Worm (Caenorhabditis elegans) whole organism, young adult: ENCODE results near the gene ZC443.1.

Experiments used
- B0035.1 ChIP-seq: sonication (generic microtip); optimal IDR thresholded peaks from 2 replicates; lab custom pipeline; 2016; ENCODE audit warnings: missing genetic modification characterization, mild to moderate bottlenecking, missing compliant biosample characterization, missing genotype, missing genetic modification reagents
- D2030.7 ChIP-seq: fragments of 200-800 bp; sonication (Bioruptor generic); IDR thresholded peaks from 2 replicates; pipeline ENCODE4 v1.3.6; 2022; ENCODE audit warnings: missing genetic modification reagents, missing genetic modification characterization, missing compliant biosample characterization
- F23B12.7 ChIP-seq: sonication (generic microtip); optimal IDR thresholded peaks from 2 replicates; lab custom pipeline; 2017; ENCODE audit warnings: missing genetic modification characterization, mild to moderate bottlenecking, missing compliant biosample characterization, antibody characterized with exemption, moderate library complexity; ENCODE audit not compliant: insufficient read depth
- F39B2.1 ChIP-seq: fragments of 200-800 bp; sonication (Bioruptor generic); IDR thresholded peaks from 2 replicates; pipeline ENCODE4 v1.3.6; 2022; ENCODE audit warnings: missing genetic modification reagents, missing genetic modification characterization, missing compliant biosample characterization
- F52B5.7 ChIP-seq: sonication (generic microtip); optimal IDR thresholded peaks from 2 replicates; lab custom pipeline; 2016; ENCODE audit warnings: mild to moderate bottlenecking, missing genetic modification characterization, missing compliant biosample characterization
- F55B11.4 ChIP-seq: sonication (generic microtip); optimal IDR thresholded peaks from 2 replicates; lab custom pipeline; 2016; ENCODE audit warnings: missing compliant biosample characterization, missing genetic modification characterization, borderline replicate concordance; ENCODE audit not compliant: insufficient read depth
- K12H6.12 ChIP-seq: fragments of 200-800 bp; sonication (Bioruptor generic); optimal IDR thresholded peaks from 2 replicates; lab custom pipeline; 2018; ENCODE audit warnings: mild to moderate bottlenecking, missing genetic modification characterization, missing compliant biosample characterization
- T26A5.8 ChIP-seq: sonication (generic microtip); optimal IDR thresholded peaks from 2 replicates; lab custom pipeline; 2016; ENCODE audit warnings: missing genetic modification characterization, missing compliant biosample characterization
- Y53F4B.3 ChIP-seq: fragments of 200-800 bp; sonication (Bioruptor generic); IDR thresholded peaks from 2 replicates; pipeline ENCODE4 v1.3.6; 2022; ENCODE audit warnings: missing genetic modification reagents, missing genetic modification characterization, missing compliant biosample characterization
- Y56A3A.18 ChIP-seq: fragments of 200-800 bp; sonication (Bioruptor generic); IDR thresholded peaks from 2 replicates; pipeline ENCODE4 v1.3.6; 2022; ENCODE audit warnings: missing genetic modification reagents, missing genetic modification characterization, missing compliant biosample characterization
- Y79H2A.3 ChIP-seq: fragments of 200-800 bp; sonication (Bioruptor generic); conservative IDR thresholded peaks from 2 replicates; pipeline ENCODE4 v1.3.6; 2022; ENCODE audit warnings: missing genetic modification reagents, missing genetic modification characterization, missing compliant biosample characterization
- ZK185.1 ChIP-seq: sonication (generic microtip); optimal IDR thresholded peaks from 2 replicates; lab custom pipeline; 2016; ENCODE audit warnings: mild to moderate bottlenecking, missing genetic modification characterization, missing compliant biosample characterization; ENCODE audit not compliant: poor library complexity, severe bottlenecking
- attf-3 ChIP-seq: fragments of 200-800 bp; sonication (Bioruptor generic); conservative IDR thresholded peaks from 2 replicates; pipeline ENCODE4 v1.3.6; 2022; ENCODE audit warnings: missing genetic modification reagents, missing genetic modification characterization, missing compliant biosample characterization
- ccch-3 ChIP-seq: fragments of 200-800 bp; sonication (Bioruptor generic); optimal IDR thresholded peaks from 2 replicates; lab custom pipeline; 2018; ENCODE audit warnings: mild to moderate bottlenecking, missing genetic modification characterization, missing compliant biosample characterization
- ceh-100 ChIP-seq: fragments of 200-800 bp; sonication (Bioruptor generic); IDR thresholded peaks from 2 replicates; pipeline ENCODE4 v1.3.6; 2022; ENCODE audit warnings: missing genetic modification reagents, missing genetic modification characterization, missing compliant biosample characterization
- dpff-1 ChIP-seq: sonication (generic microtip); optimal IDR thresholded peaks from 2 replicates; lab custom pipeline; 2017; ENCODE audit warnings: mild to moderate bottlenecking, missing genetic modification characterization, missing compliant biosample characterization
- efl-1 ChIP-seq: fragments of 150-350 bp; optimal IDR thresholded peaks from 2 replicates; lab custom pipeline; 2014; ENCODE audit warnings: missing biosample characterization, missing genetic modification reagents, missing genetic modification characterization
- egl-44 ChIP-seq: fragments of 200-800 bp; sonication (Bioruptor generic); IDR thresholded peaks from 2 replicates; pipeline ENCODE4 v1.3.6; 2022; ENCODE audit warnings: missing genetic modification reagents, missing genetic modification characterization, missing compliant biosample characterization
- ekl-4 ChIP-seq: fragments of 200-800 bp; sonication (Bioruptor generic); IDR thresholded peaks from 2 replicates; pipeline ENCODE4 v1.3.6; 2022; ENCODE audit warnings: missing genetic modification reagents, missing genetic modification characterization, missing compliant biosample characterization
- ets-4 ChIP-seq: fragments of 200-800 bp; sonication (Bioruptor generic); optimal IDR thresholded peaks from 2 replicates; lab custom pipeline; 2018; ENCODE audit warnings: mild to moderate bottlenecking, missing genetic modification characterization, missing compliant biosample characterization
- him-1 ChIP-seq: sonication (generic microtip); optimal IDR thresholded peaks from 2 replicates; lab custom pipeline; 2016; ENCODE audit warnings: missing genotype, missing genetic modification reagents, missing genetic modification characterization, missing compliant biosample characterization
- hlh-12 ChIP-seq: sonication (generic microtip); optimal IDR thresholded peaks from 2 replicates; lab custom pipeline; 2016; ENCODE audit warnings: missing genetic modification characterization, missing compliant biosample characterization
- hlh-26 ChIP-seq: fragments of 200-800 bp; sonication (Bioruptor generic); conservative IDR thresholded peaks from 2 replicates; pipeline ENCODE4 v1.3.6; 2022; ENCODE audit warnings: missing genetic modification reagents, missing genetic modification characterization, missing compliant biosample characterization
- hmg-1.2 ChIP-seq: fragments of 200-800 bp; sonication (Bioruptor generic); IDR thresholded peaks from 2 replicates; pipeline ENCODE4 v1.3.6; 2022; ENCODE audit warnings: missing genetic modification reagents, missing genetic modification characterization, missing compliant biosample characterization
- hrde-1 ChIP-seq: sonication (generic microtip); optimal IDR thresholded peaks from 2 replicates; lab custom pipeline; 2016; ENCODE audit warnings: missing genetic modification characterization, mild to moderate bottlenecking, missing compliant biosample characterization, moderate library complexity, missing genotype, missing genetic modification reagents, borderline replicate concordance
- hsf-1 ChIP-seq: fragments of 200-800 bp; sonication (Bioruptor generic); IDR thresholded peaks from 2 replicates; pipeline ENCODE4 v1.3.6; 2022; ENCODE audit warnings: missing genetic modification reagents, missing genetic modification characterization, missing compliant biosample characterization
- let-526 ChIP-seq: fragments of 200-800 bp; sonication (Bioruptor generic); IDR thresholded peaks from 2 replicates; pipeline ENCODE4 v1.3.6; 2022; ENCODE audit warnings: missing genetic modification reagents, missing genetic modification characterization, missing compliant biosample characterization
- let-607 ChIP-seq, 2 experiments: fragments of 200-800 bp in 1 of 2; sonication (Bioruptor generic) in 1 of 2; sonication (generic microtip) in 1 of 2; optimal IDR thresholded peaks; 2 replicates each; lab custom pipeline; 2016 to 2018; ENCODE audit warnings: mild to moderate bottlenecking in 2 of 2, missing compliant biosample characterization in 2 of 2, missing genetic modification characterization in 2 of 2, moderate library complexity in 2 of 2, missing genotype in 1 of 2
- lin-26 ChIP-seq: fragments of 200-800 bp; sonication (Bioruptor generic); IDR thresholded peaks from 2 replicates; pipeline ENCODE4 v1.3.6; 2022; ENCODE audit warnings: missing genetic modification reagents, missing genetic modification characterization, missing compliant biosample characterization
- lin-40 ChIP-seq: sonication (generic microtip); optimal IDR thresholded peaks from 2 replicates; lab custom pipeline; 2016; ENCODE audit warnings: missing genetic modification characterization, mild to moderate bottlenecking, missing compliant biosample characterization, missing genotype, missing genetic modification reagents
- lir-1 ChIP-seq: fragments of 200-800 bp; sonication (Bioruptor generic); conservative IDR thresholded peaks from 2 replicates; pipeline ENCODE4 v1.3.6; 2022; ENCODE audit warnings: missing genetic modification reagents, missing genetic modification characterization, missing compliant biosample characterization
- lsl-1 ChIP-seq: fragments of 200-800 bp; sonication (Bioruptor generic); optimal IDR thresholded peaks from 2 replicates; lab custom pipeline; 2018; ENCODE audit warnings: mild to moderate bottlenecking, missing genetic modification characterization, moderate library complexity, missing compliant biosample characterization
- madf-6 ChIP-seq: fragments of 200-800 bp; sonication (Bioruptor generic); IDR thresholded peaks from 2 replicates; pipeline ENCODE4 v1.3.6; 2022; ENCODE audit warnings: missing genetic modification reagents, missing genetic modification characterization, missing compliant biosample characterization
- mxl-1 ChIP-seq: sonication (generic microtip); optimal IDR thresholded peaks from 2 replicates; lab custom pipeline; 2016; ENCODE audit warnings: missing genetic modification characterization, missing compliant biosample characterization
- nfya-2 ChIP-seq: fragments of 200-800 bp; sonication (Bioruptor generic); IDR thresholded peaks from 2 replicates; pipeline ENCODE4 v1.3.6; 2022; ENCODE audit warnings: missing genetic modification reagents, missing genetic modification characterization, missing compliant biosample characterization
- nhr-179 ChIP-seq: sonication (generic microtip); optimal IDR thresholded peaks from 2 replicates; lab custom pipeline; 2016; ENCODE audit warnings: mild to moderate bottlenecking, missing genetic modification characterization, missing compliant biosample characterization
- nhr-27 ChIP-seq: fragments of 200-800 bp; sonication (Bioruptor generic); optimal IDR thresholded peaks from 2 replicates; lab custom pipeline; 2018; ENCODE audit warnings: mild to moderate bottlenecking, missing genetic modification characterization, moderate library complexity, missing compliant biosample characterization
- rpc-1 ChIP-seq, 2 experiments: fragments of 150-350 bp in 1 of 2; sonication (generic microtip) in 1 of 2; optimal IDR thresholded peaks; 2 replicates each; lab custom pipeline; 2014 to 2018; ENCODE audit warnings: missing biosample characterization in 1 of 2, missing genetic modification characterization in 1 of 2, missing genetic modification reagents in 1 of 2, missing genotype in 1 of 2
- sea-2 ChIP-seq: fragments of 200-800 bp; sonication (Bioruptor generic); IDR thresholded peaks from 2 replicates; pipeline ENCODE4 v1.3.6; 2022; ENCODE audit warnings: missing genetic modification characterization, missing compliant biosample characterization
- snpc-1.3 ChIP-seq: sonication (generic microtip); optimal IDR thresholded peaks from 2 replicates; lab custom pipeline; 2017; ENCODE audit warnings: missing genetic modification characterization, mild to moderate bottlenecking, missing compliant biosample characterization, antibody characterized with exemption, moderate library complexity, missing genotype, missing genetic modification reagents; ENCODE audit not compliant: insufficient read depth
- snpc-4 ChIP-seq, 5 experiments: fragments of 150-350 bp in 1 of 5; sonication (generic microtip) in 4 of 5; optimal IDR thresholded peaks; 2 replicates each; lab custom pipeline; 2014 to 2018; ENCODE audit warnings: missing genetic modification characterization in 5 of 5, missing biosample characterization in 3 of 5, antibody characterized with exemption in 2 of 5, mild to moderate bottlenecking in 2 of 5, missing compliant biosample characterization in 2 of 5, missing genotype in 2 of 5, moderate library complexity in 2 of 5, missing genetic modification reagents in 1 of 5
- tbx-9 ChIP-seq: sonication (generic microtip); optimal IDR thresholded peaks from 2 replicates; lab custom pipeline; 2016; ENCODE audit warnings: borderline replicate concordance, missing genetic modification characterization, inconsistent platforms, missing compliant biosample characterization
- tlf-1 ChIP-seq: fragments of 200-800 bp; sonication (Bioruptor generic); optimal IDR thresholded peaks from 2 replicates; lab custom pipeline; 2018; ENCODE audit warnings: mild to moderate bottlenecking, missing genetic modification characterization, missing compliant biosample characterization
- ztf-25 ChIP-seq: fragments of 200-800 bp; sonication (Bioruptor generic); IDR thresholded peaks from 2 replicates; pipeline ENCODE4 v1.3.6; 2022; ENCODE audit warnings: missing genetic modification reagents, missing genetic modification characterization, missing compliant biosample characterization
- ztf-26 ChIP-seq: sonication (generic microtip); optimal IDR thresholded peaks from 2 replicates; lab custom pipeline; 2017; ENCODE audit warnings: missing genetic modification characterization, missing compliant biosample characterization
- ztf-3 ChIP-seq: fragments of 200-800 bp; sonication (Bioruptor generic); optimal IDR thresholded peaks from 2 replicates; lab custom pipeline; 2018; ENCODE audit warnings: mild to moderate bottlenecking, missing genetic modification characterization, missing compliant biosample characterization
- ztf-6 ChIP-seq: fragments of 200-800 bp; sonication (Bioruptor generic); IDR thresholded peaks from 2 replicates; pipeline ENCODE4 v1.3.6; 2022; ENCODE audit warnings: missing genetic modification reagents, missing genetic modification characterization, missing compliant biosample characterization

ZC443.1 gene

DNA sequence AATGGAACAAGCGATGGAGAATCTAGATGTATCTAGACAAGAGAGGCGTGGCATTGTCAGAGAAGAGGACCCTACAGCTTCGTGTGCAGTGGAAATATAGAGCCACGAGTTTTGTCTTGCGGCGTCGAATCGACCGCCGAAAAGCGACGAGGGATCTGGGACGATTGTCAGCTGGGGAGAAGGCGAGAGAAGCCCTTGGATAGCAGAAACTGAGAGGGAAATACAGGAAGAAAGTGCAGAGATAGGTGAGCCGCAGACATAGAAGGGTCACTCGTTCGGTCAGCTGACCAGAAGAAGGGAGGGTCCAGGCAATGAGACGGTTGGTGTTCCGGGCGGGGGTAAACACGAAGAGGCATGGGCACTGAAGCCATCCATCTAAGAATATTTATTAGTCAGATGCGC, 4.6 kb upstream of the ZC443.1 start (continued):
- TF ChIP-seq snpc-1.3 (tag; lab: Kevin White, UChicago) (no peak), K12H6.12 (tag; lab: Kevin White, UChicago) (peak; percentile 93), Y53F4B.3 (GFP tag; lab: Robert Waterston, UW) (no peak), hmg-1.2 (GFP tag; lab: Robert Waterston, UW) (peak; percentile 73; the same call in 1 of the 2 replicates), snpc-4 (GFP tag; optimal IDR thresholded peaks at IDR 0.05; lab: Kevin White, UChicago) (no peak), snpc-4 (tag; optimal IDR thresholded peaks at IDR 0.05; lab: Kevin White, UChicago) (peak in 3 of 4 experiments; percentile 10 to 35 (median 16)), D2030.7 (GFP tag; lab: Robert Waterston, UW) (no peak), ztf-25 (no peak), nhr-27 (tag; lab: Kevin White, UChicago) (no peak), Y79H2A.3 (GFP tag; lab: Robert Waterston, UW) (no peak), ccch-3 (GFP tag; lab: Kevin White, UChicago) (no peak), nhr-179 (tag; lab: Kevin White, UChicago) (no peak), lin-40 (tag; lab: Kevin White, UChicago) (peak; percentile 19), dpff-1 (tag; lab: Kevin White, UChicago) (no peak), egl-44 (GFP tag; lab: Robert Waterston, UW) (0 out of 2 replicates have a peak, but pooled peaks have one; percentile 58), ekl-4 (GFP tag; lab: Robert Waterston, UW) (no peak), him-1 (no peak), hsf-1 (GFP tag; lab: Robert Waterston, UW) (no peak), tlf-1 (no peak), efl-1 (no peak), ets-4 (GFP tag; lab: Kevin White, UChicago) (no peak), lir-1 (GFP tag; lab: Robert Waterston, UW) (no peak), let-607 (tag; optimal IDR thresholded peaks at IDR 0.05; lab: Kevin White, UChicago) (no peak), F39B2.1 (GFP tag; lab: Robert Waterston, UW) (no peak), ZK185.1 (peak; percentile 36), lsl-1 (GFP tag; lab: Kevin White, UChicago) (no peak), rpc-1 (optimal IDR thresholded peaks at IDR 0.05; lab: Kevin White, UChicago) (no peak), rpc-1 (tag; optimal IDR thresholded peaks at IDR 0.05; lab: Kevin White, UChicago) (no peak), hlh-26 (no peak), ztf-6 (GFP tag; lab: Robert Waterston, UW) (no peak), F23B12.7 (tag; lab: Kevin White, UChicago) (no peak), mxl-1 (tag; lab: Kevin White, UChicago) (no peak), hrde-1 (no peak), F55B11.4 (tag; lab: Kevin White, UChicago) (no peak), attf-3 (GFP tag; lab: Robert Waterston, UW) (no peak), T26A5.8 (no peak), hlh-12 (tag; lab: Kevin White, UChicago) (no peak), Y56A3A.18 (no peak), madf-6 (GFP tag; lab: Robert Waterston, UW) (no peak), B0035.1 (no peak), ztf-3 (GFP tag; lab: Kevin White, UChicago) (no peak), F52B5.7 (tag; lab: Kevin White, UChicago) (peak; percentile 31), sea-2 (GFP tag; lab: Robert Waterston, UW) (no peak), nfya-2 (GFP tag; lab: Robert Waterston, UW) (no peak), ceh-100 (GFP tag; lab: Robert Waterston, UW) (no peak), tbx-9 (tag; lab: Kevin White, UChicago) (no peak), ztf-26 (tag; lab: Kevin White, UChicago) (no peak), let-526 (GFP tag; lab: Robert Waterston, UW) (0 out of 2 replicates have a peak, but pooled peaks have one; percentile 6), lin-26 (GFP tag; lab: Robert Waterston, UW) (no peak)
